Worm (Caenorhabditis elegans): ENCODE measurements around the gene srv-17.

srv-17 gene

ce11 chrIV:5834182-5834581, 35.8 kb downstream of the srv-17 start:
- TF ChIP-seq lin-39 (tag; optimal IDR thresholded peaks at IDR 0.05) (no peak), lin-14 (GFP tag; optimal IDR thresholded peaks at IDR 0.05) (peak; percentile 21)

ce11 chrIV:5832801-5833200, 37.2 kb downstream of the srv-17 start:
- TF ChIP-seq ceh-8 (GFP tag; optimal IDR thresholded peaks at IDR 0.05) = no peak
- no peak for TF ChIP-seq C04F5.9 (tag; optimal IDR thresholded peaks at IDR 0.05)
- no peak for TF ChIP-seq ets-5 (GFP tag; IDR thresholded peaks at IDR 0.05)
- TF ChIP-seq alr-1 (tag; optimal IDR thresholded peaks at IDR 0.05; ENCODE audit: borderline replicate concordance) = no peak
- no peak for TF ChIP-seq skn-1 (tag; optimal IDR thresholded peaks at IDR 0.05)
- no peak for TF ChIP-seq fkh-8 (tag; optimal IDR thresholded peaks at IDR 0.05)
- no peak for TF ChIP-seq dpl-1 (GFP tag; optimal IDR thresholded peaks at IDR 0.05)
- TF ChIP-seq Y116A8C.19 (tag; optimal IDR thresholded peaks at IDR 0.05; ENCODE audit: borderline replicate concordance) = no peak
- TF ChIP-seq pqm-1 (tag; optimal IDR thresholded peaks at IDR 0.05) = no peak
- no peak for TF ChIP-seq F16B12.6 (tag; optimal IDR thresholded peaks at IDR 0.05)
- TF ChIP-seq nhr-237 (tag; optimal IDR thresholded peaks at IDR 0.05) = no peak
- no peak for TF ChIP-seq sup-37 (GFP tag; optimal IDR thresholded peaks at IDR 0.05)
- TF ChIP-seq C16A3.4 (tag; optimal IDR thresholded peaks at IDR 0.05) = no peak
- no peak for TF ChIP-seq lin-35 (GFP tag; optimal IDR thresholded peaks at IDR 0.05)
- TF ChIP-seq jun-1 (tag; optimal IDR thresholded peaks at IDR 0.05) = no peak
- no peak for TF ChIP-seq nhr-76 (tag; optimal IDR thresholded peaks at IDR 0.05)

- TF ChIP-seq alr-1 (tag; optimal IDR thresholded peaks at IDR 0.05; ENCODE audit: borderline replicate concordance) (no peak), C16A3.4 (tag; optimal IDR thresholded peaks at IDR 0.05) (no peak), dpl-1 (GFP tag; optimal IDR thresholded peaks at IDR 0.05) (no peak), nhr-11 (tag; optimal IDR thresholded peaks at IDR 0.05) (no peak), lsy-2 (tag; optimal IDR thresholded peaks at IDR 0.05) (no peak), egl-13 (tag; optimal IDR thresholded peaks at IDR 0.05) (no peak)
Measured at ce11 chrIV:5824493-5824892, 45.5 kb downstream of the srv-17 start, which contains the start of gene egal-1. egal-1 (plus strand) TSS chrIV:5824793.

ce11 chrIV:5821997-5822396, 48.0 kb downstream of the srv-17 start:
- no peak for TF ChIP-seq efl-3 (GFP tag; optimal IDR thresholded peaks at IDR 0.05)
- TF ChIP-seq mef-2 (tag; optimal IDR thresholded peaks at IDR 0.05) = no peak
- peak; percentile 80 for TF ChIP-seq lin-14 (GFP tag; optimal IDR thresholded peaks at IDR 0.05)
- no peak for TF ChIP-seq vab-15 (tag; optimal IDR thresholded peaks at IDR 0.05)
- TF ChIP-seq snpc-4 (tag; optimal IDR thresholded peaks at IDR 0.05) = no peak
- TF ChIP-seq snu-23 (GFP tag; optimal IDR thresholded peaks at IDR 0.05) = peak; percentile 34
- TF ChIP-seq pqm-1 (tag; optimal IDR thresholded peaks at IDR 0.05) = no peak
- TF ChIP-seq nhr-71 (tag; optimal IDR thresholded peaks at IDR 0.05) = peak; percentile 11
- no peak for TF ChIP-seq mep-1 (tag; optimal IDR thresholded peaks at IDR 0.05)
- TF ChIP-seq fkh-8 (tag; optimal IDR thresholded peaks at IDR 0.05) = no peak
- no peak for TF ChIP-seq Y116A8C.19 (tag; optimal IDR thresholded peaks at IDR 0.05; ENCODE audit: borderline replicate concordance)
- peak; percentile 4 for TF ChIP-seq nhr-237 (tag; optimal IDR thresholded peaks at IDR 0.05)
- TF ChIP-seq C04F5.9 (tag; optimal IDR thresholded peaks at IDR 0.05) = no peak
- no peak for TF ChIP-seq zip-4 (GFP tag; optimal IDR thresholded peaks at IDR 0.05)
- TF ChIP-seq ceh-63 (GFP tag; optimal IDR thresholded peaks at IDR 0.05) = no peak
- TF ChIP-seq nhr-76 (tag; optimal IDR thresholded peaks at IDR 0.05) = no peak
- TF ChIP-seq tlp-1 (tag; optimal IDR thresholded peaks at IDR 0.05) = no peak
- no peak for TF ChIP-seq lin-35 (GFP tag; optimal IDR thresholded peaks at IDR 0.05)
- no peak for TF ChIP-seq nhr-19 (GFP tag; conservative IDR thresholded peaks at IDR 0.05)
- no peak for TF ChIP-seq lir-3 (tag; optimal IDR thresholded peaks at IDR 0.05; ENCODE audit: poor library complexity)
- no peak for TF ChIP-seq alr-1 (tag; optimal IDR thresholded peaks at IDR 0.05; ENCODE audit: borderline replicate concordance)
- no peak for TF ChIP-seq ztf-4 (tag; optimal IDR thresholded peaks at IDR 0.05)
- no peak for TF ChIP-seq sox-4 (tag; optimal IDR thresholded peaks at IDR 0.05)
- TF ChIP-seq nhr-90 (tag; optimal IDR thresholded peaks at IDR 0.05; ENCODE audit: poor library complexity) = no peak
- TF ChIP-seq efl-1 (optimal IDR thresholded peaks at IDR 0.05) = no peak
- TF ChIP-seq efl-1 (GFP tag; optimal IDR thresholded peaks at IDR 0.05 in 1 of 2) = no peak
- no peak for TF ChIP-seq fkh-10 (GFP tag; optimal IDR thresholded peaks at IDR 0.05)
- no peak for TF ChIP-seq ztf-11 (tag; optimal IDR thresholded peaks at IDR 0.05)
- TF ChIP-seq hlh-4 (tag; optimal IDR thresholded peaks at IDR 0.05) = no peak
- no peak for TF ChIP-seq sup-37 (GFP tag; optimal IDR thresholded peaks at IDR 0.05)
- no peak for TF ChIP-seq pax-3 (tag; optimal IDR thresholded peaks at IDR 0.05)
- no peak for TF ChIP-seq unc-98 (GFP tag; IDR thresholded peaks at IDR 0.05)
- no peak for TF ChIP-seq lin-39 (tag; optimal IDR thresholded peaks at IDR 0.05)
- no peak for TF ChIP-seq swsn-7 (tag; optimal IDR thresholded peaks at IDR 0.05)
- TF ChIP-seq ceh-8 (GFP tag; optimal IDR thresholded peaks at IDR 0.05) = no peak
- TF ChIP-seq ceh-88 (GFP tag; IDR thresholded peaks at IDR 0.05) = no peak
- no peak for TF ChIP-seq zag-1 (tag; optimal IDR thresholded peaks at IDR 0.05)
